Fruit fly (Drosophila melanogaster): ENCODE measurements around the gene PIG-L.

The PIG-L gene

DNA sequence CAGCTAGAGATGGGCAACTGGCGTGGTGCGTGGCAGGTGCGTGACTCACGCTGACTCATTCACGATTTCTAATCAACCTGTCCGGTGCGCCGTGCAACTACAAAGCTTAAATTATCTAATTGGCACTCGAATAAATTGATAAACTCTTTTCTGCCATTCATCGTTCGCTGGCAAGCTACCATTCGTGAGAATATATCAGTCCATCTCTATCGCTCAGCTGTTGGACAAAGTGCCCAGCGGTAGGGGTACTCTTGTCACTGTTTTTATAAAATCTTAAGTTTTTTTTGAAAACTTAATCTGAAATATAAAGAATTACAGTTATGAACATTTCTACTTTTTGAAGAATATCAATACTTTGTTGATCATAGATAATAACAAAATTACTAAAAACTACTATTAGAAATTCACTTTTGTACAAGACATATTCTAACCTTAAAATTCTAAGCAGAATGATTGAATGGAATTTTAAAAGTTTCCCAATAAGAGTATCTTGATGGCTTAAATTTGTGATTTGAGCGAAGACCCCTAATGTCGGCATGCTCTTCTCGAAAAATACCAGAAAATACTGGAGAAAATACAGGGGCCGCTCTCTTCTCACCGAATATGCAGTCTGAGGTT is at the start of gene PIG-L, which contains the start of gene psidin:
Gene PIG-L (minus strand): TSS at position 187 of the 618 bp plus-strand sequence.
Gene psidin (plus strand): TSS at position 553 of the 618 bp plus-strand sequence.
- no peak for TF ChIP-seq CTCF (optimal IDR thresholded peaks at IDR 0.05)

- TF ChIP-seq CG8478 (optimal IDR thresholded peaks at IDR 0.05) (no peak), CTCF (optimal IDR thresholded peaks at IDR 0.05) (peak; percentile 56)
Observed at dm6 chr3R:20066435-20066834, 45.3 kb upstream of the PIG-L start.

DNA sequence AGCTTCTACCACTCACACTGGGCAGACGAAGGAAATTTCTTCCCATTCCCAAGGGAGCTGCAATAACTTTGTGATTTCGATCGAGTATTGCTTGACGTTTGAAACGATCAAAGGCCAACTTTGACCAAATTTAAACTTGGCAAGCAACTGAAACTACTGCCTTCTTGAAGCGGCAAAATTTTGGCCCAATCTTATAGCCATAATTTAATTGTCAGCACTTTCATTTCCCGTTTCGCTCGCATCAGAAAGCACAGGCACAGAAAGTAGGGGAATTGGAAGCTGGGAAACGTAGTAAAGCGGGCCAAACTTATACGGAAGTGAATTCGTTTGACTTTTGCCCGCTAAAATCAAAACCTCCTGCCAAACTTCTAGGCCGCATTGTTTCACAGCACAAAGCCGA is 38.5 kb upstream of the PIG-L start, which contains the start of gene CG4390:
Gene CG4390 (minus strand): TSS at position 101 of the 400 bp plus-strand sequence.
- no peak for TF ChIP-seq CG8478 (optimal IDR thresholded peaks at IDR 0.05)
- TF ChIP-seq CTCF (optimal IDR thresholded peaks at IDR 0.05) = no peak

DNA sequence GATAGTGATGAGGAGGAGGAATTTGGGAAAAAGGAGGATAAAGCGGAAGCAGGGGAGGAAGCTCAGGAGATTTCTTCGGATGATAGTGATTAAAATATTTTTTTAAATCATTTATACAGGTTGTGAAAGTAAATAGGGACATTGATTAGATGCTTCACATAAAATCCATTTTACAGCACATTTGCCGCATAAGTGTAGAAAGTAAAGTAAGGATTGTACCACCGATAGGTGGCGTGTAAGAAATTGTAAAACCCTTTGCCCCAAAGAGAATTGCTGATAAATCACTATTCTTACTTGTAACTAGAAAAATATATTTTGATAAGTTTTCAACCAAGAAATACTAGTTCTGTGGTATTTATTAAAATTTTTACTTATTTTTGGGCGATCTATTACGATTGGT is 37.8 kb upstream of the PIG-L start:
- TF ChIP-seq CG8478 (optimal IDR thresholded peaks at IDR 0.05) (no peak), CTCF (optimal IDR thresholded peaks at IDR 0.05) (peak; percentile 76 to 88)

- TF ChIP-seq CG8478 (optimal IDR thresholded peaks at IDR 0.05) (no peak), CTCF (optimal IDR thresholded peaks at IDR 0.05) (peak in 1 of 2 experiments; percentile 14)
Observed at dm6 chr3R:20057501-20057900, 36.4 kb upstream of the PIG-L start, which contains the start of gene mdlc. mdlc (plus strand) TSS chr3R:20057748.

DNA sequence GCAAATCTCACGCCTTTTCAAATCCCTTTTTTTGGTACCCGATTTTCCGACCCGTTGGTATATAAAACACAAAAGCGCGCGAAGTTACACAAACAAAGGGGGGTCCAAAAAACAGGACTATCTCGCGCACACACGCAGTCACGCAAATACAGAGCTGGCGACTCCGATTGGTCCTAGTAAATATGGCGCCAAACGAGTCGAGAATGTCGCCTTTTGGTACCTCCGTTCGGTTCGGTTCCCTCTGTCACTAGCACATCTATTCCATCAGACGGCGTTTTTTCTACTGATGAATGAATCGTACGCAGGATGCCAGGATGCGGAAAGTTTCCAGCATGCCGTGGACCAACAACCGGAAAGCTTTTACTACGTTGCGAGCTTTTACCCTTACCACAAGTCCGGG is 34.7 kb upstream of the PIG-L start, which contains the start of gene CG17193:
Gene CG17193 (minus strand): TSS at position 289 of the 400 bp plus-strand sequence.
- no peak for TF ChIP-seq CG8478 (optimal IDR thresholded peaks at IDR 0.05)
- TF ChIP-seq CTCF (optimal IDR thresholded peaks at IDR 0.05) = no peak

DNA sequence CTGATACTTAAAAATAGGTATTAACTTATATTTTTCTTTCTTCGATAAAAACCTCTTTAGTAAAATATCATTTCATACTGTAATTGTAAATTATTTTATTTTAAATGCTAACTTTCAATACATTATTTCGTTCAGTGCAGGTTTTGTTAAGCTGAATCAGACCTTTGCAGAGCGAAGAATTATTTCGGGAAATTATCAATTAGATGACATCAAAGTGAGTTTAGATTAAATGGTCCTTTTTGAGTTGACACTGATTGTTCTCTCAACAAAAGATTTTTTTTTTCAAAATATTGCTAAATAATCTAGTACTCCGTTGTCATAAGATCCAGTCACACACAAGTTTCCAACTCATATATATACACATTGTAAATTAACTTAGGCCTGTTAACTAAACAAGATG is 21.3 kb upstream of the PIG-L start, which contains the start of the genes CG33934 and Indy-2:
Gene CG33934 (plus strand): TSS at position 301 of the 400 bp plus-strand sequence.
Gene Indy-2 (plus strand): TSS at position 301 of the 400 bp plus-strand sequence.
- no peak for TF ChIP-seq CG8478 (optimal IDR thresholded peaks at IDR 0.05)
- no peak for TF ChIP-seq CTCF (optimal IDR thresholded peaks at IDR 0.05)

DNA sequence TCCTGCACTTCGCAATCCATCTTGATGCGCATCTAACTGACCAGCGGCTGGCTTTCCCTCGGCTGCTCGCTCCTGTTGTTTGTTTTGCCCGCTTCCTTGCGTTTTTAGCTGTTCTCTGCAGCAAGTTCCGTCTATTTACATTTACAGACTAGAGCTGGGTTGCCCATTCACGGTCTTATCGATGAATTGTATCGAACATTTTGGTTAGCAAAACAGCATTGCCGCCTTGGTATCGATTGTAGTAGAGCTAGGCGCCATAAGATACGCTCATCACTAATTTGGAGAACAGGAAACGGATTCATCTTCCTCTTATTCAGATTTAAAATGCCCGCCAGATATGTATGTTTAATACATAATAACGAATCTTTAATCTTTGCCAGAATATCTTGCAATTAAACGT is 14.7 kb upstream of the PIG-L start, which contains the start of gene Regnase-1:
Gene Regnase-1 (minus strand): TSS at position 170 of the 400 bp plus-strand sequence.
- TF ChIP-seq CTCF (optimal IDR thresholded peaks at IDR 0.05) = no peak
- no peak for TF ChIP-seq CG8478 (optimal IDR thresholded peaks at IDR 0.05)

dm6 chr3R:20031764-20032079 is 10.6 kb upstream of the PIG-L start, which contains the start of gene idc:
idc (plus strand) TSS chr3R:20031823.
- TF ChIP-seq CTCF (optimal IDR thresholded peaks at IDR 0.05) = no peak
- TF ChIP-seq CG8478 (optimal IDR thresholded peaks at IDR 0.05) = no peak

DNA sequence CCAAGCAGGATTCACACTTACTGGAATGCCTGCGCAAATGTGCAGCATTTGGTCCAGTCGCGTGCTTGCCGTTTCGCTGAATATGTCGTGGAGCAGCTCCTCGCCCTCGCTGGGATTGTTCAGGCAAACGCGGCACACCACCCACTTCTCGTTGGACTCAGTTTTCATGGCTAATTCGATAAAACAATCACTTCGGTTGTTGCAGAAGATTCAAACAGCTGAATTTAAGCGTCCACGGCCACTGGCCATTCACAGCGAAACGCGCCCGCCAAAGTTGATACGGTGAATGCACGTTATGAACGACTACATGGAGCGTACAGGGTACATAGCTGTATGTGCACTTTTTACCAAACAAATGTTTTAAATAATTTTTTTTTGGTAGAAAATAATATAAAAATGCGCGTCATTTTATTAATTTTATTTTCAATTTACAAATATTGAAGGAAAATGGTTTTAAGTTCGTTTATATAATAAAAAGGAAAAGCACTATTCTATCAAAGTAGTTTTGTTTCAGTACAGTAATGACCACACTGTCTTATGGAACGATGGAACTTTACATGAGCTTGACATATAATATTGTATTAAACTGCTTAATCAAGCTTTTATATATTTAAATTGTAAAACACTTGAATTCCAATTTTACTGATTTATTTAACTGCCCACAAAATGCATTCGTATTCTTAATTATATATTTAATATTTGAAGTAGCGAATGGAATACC is 10.1 kb upstream of the PIG-L start, which contains the start of gene trem:
Gene trem (minus strand): TSS at position 267 of the 721 bp plus-strand sequence.
- TF ChIP-seq CTCF (optimal IDR thresholded peaks at IDR 0.05) (no peak), CG8478 (optimal IDR thresholded peaks at IDR 0.05) (no peak)

DNA sequence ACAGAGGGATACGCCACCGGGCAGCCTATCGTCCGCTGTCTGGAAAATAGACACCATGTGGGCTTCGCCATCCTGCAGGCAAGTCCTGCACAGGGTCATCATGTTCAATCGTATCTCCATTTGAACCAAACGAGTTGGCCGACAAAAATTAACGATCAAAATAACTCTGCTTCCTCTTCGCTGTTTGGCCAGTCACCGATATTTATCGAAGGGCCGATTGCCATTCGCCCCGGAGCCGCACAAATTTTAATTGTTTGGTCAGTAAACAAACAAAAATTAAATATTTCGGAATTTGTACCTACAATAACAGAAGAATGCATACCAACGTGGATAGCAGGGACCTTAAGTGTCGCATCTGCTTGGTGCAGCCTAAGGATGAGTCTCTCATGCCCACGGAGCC is 6.7 kb upstream of the PIG-L start, which contains the start of the genes CG4424 and CG4854:
Gene CG4424 (minus strand): TSS at position 200 of the 400 bp plus-strand sequence.
Gene CG4854 (plus strand): TSS at position 218 of the 400 bp plus-strand sequence.
- TF ChIP-seq CTCF (optimal IDR thresholded peaks at IDR 0.05) (no peak), CG8478 (optimal IDR thresholded peaks at IDR 0.05) (no peak)

dm6 chr3R:20013404-20013922 is 7.7 kb downstream of the PIG-L start, which contains the start of the genes CG17190 and CG4836:
CG17190 (minus strand) TSS chr3R:20013504.
CG4836 (plus strand) TSS chr3R:20013872.
- TF ChIP-seq CG8478 (optimal IDR thresholded peaks at IDR 0.05) (no peak), CTCF (optimal IDR thresholded peaks at IDR 0.05) (no peak)

- no peak for TF ChIP-seq CTCF (optimal IDR thresholded peaks at IDR 0.05)
- TF ChIP-seq CG8478 (optimal IDR thresholded peaks at IDR 0.05) = no peak
Observed at dm6 chr3R:20012688-20013087, 8.4 kb downstream of the PIG-L start.

DNA sequence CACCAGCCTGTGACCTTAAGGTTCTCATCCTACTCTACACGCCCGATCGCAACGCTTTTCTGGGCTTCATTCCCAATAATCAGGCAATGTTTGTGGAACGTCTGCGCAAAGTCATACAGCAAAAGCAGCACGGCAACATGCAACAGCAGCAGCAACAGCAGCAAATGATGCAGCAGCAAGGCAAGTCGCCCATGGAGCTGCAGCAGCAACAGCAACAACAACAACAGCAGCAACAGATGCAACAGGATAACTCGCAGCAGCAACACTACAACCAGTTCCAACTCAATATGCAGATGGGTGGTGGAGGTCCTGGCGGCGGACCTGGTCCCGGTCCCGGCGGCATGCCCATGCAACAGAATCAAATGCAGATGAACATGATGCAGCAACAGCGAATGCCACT is 10.2 kb downstream of the PIG-L start:
- TF ChIP-seq CTCF (optimal IDR thresholded peaks at IDR 0.05) (no peak), CG8478 (optimal IDR thresholded peaks at IDR 0.05) (no peak)

dm6 chr3R:20008372-20009051 is 12.6 kb downstream of the PIG-L start, which contains the start of the genes Hs6st and MED25:
Hs6st (minus strand) TSS chr3R:20008512.
MED25 (plus strand) TSS chr3R:20008947.
- TF ChIP-seq CG8478 (optimal IDR thresholded peaks at IDR 0.05) = no peak
- no peak for TF ChIP-seq CTCF (optimal IDR thresholded peaks at IDR 0.05)
